Worm (Caenorhabditis elegans): Measurements from ENCODE around the gene oig-8.

DNA sequence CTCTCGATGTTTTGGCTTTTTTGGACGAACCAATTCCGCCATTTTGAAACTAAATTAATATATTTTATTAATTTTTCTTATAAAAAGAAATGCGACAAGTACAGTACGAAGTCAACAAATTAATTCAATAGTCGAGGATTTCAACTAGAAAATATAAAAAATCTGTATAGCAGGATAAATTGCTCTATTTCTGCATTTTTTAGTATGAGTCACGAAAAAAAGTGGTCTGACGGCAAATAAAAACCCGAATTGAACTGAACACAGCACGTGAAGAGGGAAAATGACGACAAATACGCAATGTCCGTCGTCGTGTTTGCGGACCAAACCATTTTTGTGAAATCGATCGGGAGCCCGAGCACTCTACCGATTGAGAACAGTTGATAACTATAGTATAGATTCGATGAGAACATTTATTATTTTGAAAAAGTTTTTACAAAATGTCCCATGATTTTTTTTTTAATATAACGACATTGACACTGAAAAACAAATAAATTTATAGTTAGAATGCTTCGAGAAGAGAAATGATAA, 39.5 kb downstream of the oig-8 start, which contains the start of gene epg-5:
- TF ChIP-seq pqm-1 (tag; optimal IDR thresholded peaks at IDR 0.05) (no peak), ceh-24 (tag; optimal IDR thresholded peaks at IDR 0.05) (no peak), nhr-232 (tag; optimal IDR thresholded peaks at IDR 0.05) (no peak)

Data from whole organism, late embryonic.